Worm (Caenorhabditis elegans) whole organism, L2 larva: ENCODE results near the gene F22E5.17.
"Not testable (repeated sequence)": the region's sequence is repeated elsewhere in the genome, so short reads cannot be mapped to it uniquely, and the experiment has no call there.

Experiments used
- C34F6.9 ChIP-seq: fragments of 150-350 bp; optimal IDR thresholded peaks from 2 replicates; lab custom pipeline; 2014; ENCODE audit warnings: missing biosample characterization, missing genetic modification characterization
- F13H6.1 ChIP-seq: sonication (generic microtip); optimal IDR thresholded peaks from 2 replicates; lab custom pipeline; 2016; ENCODE audit warnings: missing genetic modification characterization, missing compliant biosample characterization
- R02D3.7 ChIP-seq: fragments of 150-350 bp; optimal IDR thresholded peaks from 2 replicates; lab custom pipeline; 2014; ENCODE audit warnings: missing biosample characterization, missing genetic modification characterization
- ZK546.5 ChIP-seq: sonication (generic microtip); optimal IDR thresholded peaks from 2 replicates; lab custom pipeline; 2017; ENCODE audit warnings: missing biosample characterization, missing genetic modification characterization
- alr-1 ChIP-seq: fragments of 150-350 bp; optimal IDR thresholded peaks from 2 replicates; lab custom pipeline; 2014; ENCODE audit warnings: missing biosample characterization, missing genetic modification characterization
- blmp-1 ChIP-seq: sonication (generic microtip); optimal IDR thresholded peaks from 2 replicates; lab custom pipeline; 2017; ENCODE audit warnings: missing genetic modification characterization, mild to moderate bottlenecking, missing compliant biosample characterization, antibody characterized with exemption, moderate library complexity; ENCODE audit not compliant: insufficient read depth
- ceh-16 ChIP-seq: fragments of 150-350 bp; optimal IDR thresholded peaks from 2 replicates; lab custom pipeline; 2014; ENCODE audit warnings: missing biosample characterization, missing genetic modification characterization
- crh-2 ChIP-seq: sonication (generic microtip); optimal IDR thresholded peaks from 2 replicates; lab custom pipeline; 2017; ENCODE audit warnings: missing biosample characterization, missing genetic modification characterization
- egl-27 ChIP-seq: sonication (generic microtip); optimal IDR thresholded peaks from 3 replicates; lab custom pipeline; 2017; ENCODE audit warnings: missing biosample characterization, missing genetic modification reagents, missing genetic modification characterization
- elt-1 ChIP-seq: fragments of 150-350 bp; optimal IDR thresholded peaks from 2 replicates; lab custom pipeline; 2014; ENCODE audit warnings: missing biosample characterization, missing genetic modification characterization
- lin-11 ChIP-seq: fragments of 150-350 bp; sonication (generic microtip); optimal IDR thresholded peaks from 2 replicates; lab custom pipeline; 2014; ENCODE audit warnings: missing biosample characterization, missing genetic modification characterization, inconsistent platforms, mixed read lengths
- lin-13 ChIP-seq: fragments of 150-350 bp; optimal IDR thresholded peaks from 2 replicates; lab custom pipeline; 2014; ENCODE audit warnings: missing biosample characterization, missing genetic modification reagents, missing genetic modification characterization
- lsy-2 ChIP-seq, 2 experiments: fragments of 150-350 bp in 1 of 2; sonication (generic microtip) in 1 of 2; optimal IDR thresholded peaks; 2 replicates each; lab custom pipeline; 2014 to 2017; ENCODE audit warnings: missing biosample characterization in 2 of 2, missing genetic modification characterization in 2 of 2
- mab-5 ChIP-seq: fragments of 150-350 bp; optimal IDR thresholded peaks from 2 replicates; lab custom pipeline; 2014; ENCODE audit warnings: missing biosample characterization, missing genetic modification characterization
- mbf-1 ChIP-seq: sonication (generic microtip); optimal IDR thresholded peaks from 2 replicates; lab custom pipeline; 2017; ENCODE audit warnings: missing biosample characterization, missing genetic modification characterization
- mdl-1 ChIP-seq, 2 experiments: fragments of 150-350 bp in 1 of 2; sonication (generic microtip) in 1 of 2; optimal IDR thresholded peaks; 2 replicates each; lab custom pipeline; 2017; ENCODE audit warnings: missing biosample characterization in 2 of 2, missing genetic modification characterization in 2 of 2
- nhr-11 ChIP-seq: fragments of 150-350 bp; optimal IDR thresholded peaks from 2 replicates; lab custom pipeline; 2014; ENCODE audit warnings: missing biosample characterization, missing genetic modification characterization
- nhr-12 ChIP-seq: fragments of 150-350 bp; optimal IDR thresholded peaks from 2 replicates; lab custom pipeline; 2014; ENCODE audit warnings: missing biosample characterization, missing genetic modification characterization
- nhr-237 ChIP-seq: fragments of 150-350 bp; optimal IDR thresholded peaks from 2 replicates; lab custom pipeline; 2014; ENCODE audit warnings: missing biosample characterization, missing genetic modification characterization
- nhr-25 ChIP-seq: fragments of 150-350 bp; sonication (generic microtip); optimal IDR thresholded peaks from 3 replicates; lab custom pipeline; 2014; ENCODE audit warnings: missing biosample characterization, missing genetic modification characterization
- sem-4 ChIP-seq: fragments of 150-350 bp; optimal IDR thresholded peaks from 2 replicates; lab custom pipeline; 2014; ENCODE audit warnings: missing biosample characterization, missing genetic modification reagents, missing genetic modification characterization
- sma-3 ChIP-seq: sonication (generic microtip); optimal IDR thresholded peaks from 2 replicates; lab custom pipeline; 2016; ENCODE audit warnings: missing genetic modification reagents, missing genetic modification characterization, missing compliant biosample characterization
- sma-9 ChIP-seq, 2 experiments: fragments of 150-350 bp in 1 of 2; sonication (generic microtip) in 1 of 2; optimal IDR thresholded peaks; 2 replicates each; lab custom pipeline; 2014 to 2016; ENCODE audit warnings: missing genetic modification characterization in 2 of 2, mild to moderate bottlenecking in 1 of 2, missing biosample characterization in 1 of 2, missing compliant biosample characterization in 1 of 2, missing genetic modification reagents in 1 of 2, moderate library complexity in 1 of 2
- unc-62 ChIP-seq: fragments of 150-350 bp; optimal IDR thresholded peaks from 2 replicates; lab custom pipeline; 2014; ENCODE audit warnings: missing biosample characterization, missing genetic modification reagents, missing genetic modification characterization
- ztf-11 ChIP-seq: sonication (generic microtip); optimal IDR thresholded peaks from 2 replicates; lab custom pipeline; 2017; ENCODE audit warnings: missing biosample characterization, missing genetic modification characterization
- ztf-4 ChIP-seq: fragments of 150-350 bp; optimal IDR thresholded peaks from 2 replicates; lab custom pipeline; 2014; ENCODE audit warnings: missing biosample characterization, missing genetic modification characterization

F22E5.17 gene

DNA sequence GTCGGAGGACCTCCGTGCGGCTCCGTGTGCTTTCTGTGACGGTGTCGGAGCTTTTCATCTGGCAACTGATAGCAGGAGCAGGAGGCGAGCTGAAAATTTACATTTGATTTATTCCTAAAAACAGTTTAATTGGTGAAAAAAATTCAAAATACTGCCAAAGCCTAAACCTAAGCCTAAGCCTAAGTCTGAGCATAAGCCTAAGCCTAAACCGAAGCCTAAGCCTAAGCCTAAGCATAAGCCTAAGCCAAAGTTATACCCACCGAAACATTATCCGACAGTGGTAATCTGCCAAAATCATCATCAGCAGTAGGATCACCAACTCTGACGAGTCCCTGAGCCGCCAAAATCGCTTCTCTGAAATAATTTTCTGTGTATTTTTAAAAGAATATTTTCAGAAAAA lies 6.9 kb downstream of the F22E5.17 start:
- no peak for TF ChIP-seq R02D3.7 (tag; lab: Kevin White, UChicago)
- no peak for TF ChIP-seq alr-1 (tag; lab: Kevin White, UChicago)
- TF ChIP-seq nhr-11, result no peak
- TF ChIP-seq ztf-4 (tag; lab: Kevin White, UChicago), result no peak
- no peak for TF ChIP-seq crh-2 (tag; lab: Kevin White, UChicago)
- TF ChIP-seq, all 48 proteins: peak for 0

ce11 chrII:2686985-2687675 lies 9.3 kb downstream of the F22E5.17 start, which contains the start of the genes sup-9 and nspf-1:
Gene sup-9 (minus strand): TSS chrII:2687027.
Gene nspf-1 (plus strand): TSS chrII:2687625.
- TF ChIP-seq sem-4 (peak; percentile 24), nhr-25 (no peak), elt-1 (no peak), lin-13 (GFP tag; lab: Kevin White, UChicago) (peak; percentile 59), nhr-12 (tag; lab: Kevin White, UChicago) (no peak), C34F6.9 (tag; lab: Kevin White, UChicago) (peak; percentile 26), F13H6.1 (tag; lab: Kevin White, UChicago) (peak; percentile 44), mab-5 (tag; lab: Kevin White, UChicago) (no peak), lin-11 (tag; lab: Kevin White, UChicago) (no peak), lsy-2 (tag; optimal IDR thresholded peaks at IDR 0.05; lab: Kevin White, UChicago) (peak in 1 of 2 experiments; percentile 28), alr-1 (tag; lab: Kevin White, UChicago) (no peak), ceh-16 (tag; lab: Kevin White, UChicago) (no peak), ZK546.5 (tag; lab: Kevin White, UChicago) (no peak), sma-9 (GFP tag; optimal IDR thresholded peaks at IDR 0.05; lab: Kevin White, UChicago) (peak; percentile 49), sma-9 (tag; optimal IDR thresholded peaks at IDR 0.05; lab: Kevin White, UChicago) (no peak)

DNA sequence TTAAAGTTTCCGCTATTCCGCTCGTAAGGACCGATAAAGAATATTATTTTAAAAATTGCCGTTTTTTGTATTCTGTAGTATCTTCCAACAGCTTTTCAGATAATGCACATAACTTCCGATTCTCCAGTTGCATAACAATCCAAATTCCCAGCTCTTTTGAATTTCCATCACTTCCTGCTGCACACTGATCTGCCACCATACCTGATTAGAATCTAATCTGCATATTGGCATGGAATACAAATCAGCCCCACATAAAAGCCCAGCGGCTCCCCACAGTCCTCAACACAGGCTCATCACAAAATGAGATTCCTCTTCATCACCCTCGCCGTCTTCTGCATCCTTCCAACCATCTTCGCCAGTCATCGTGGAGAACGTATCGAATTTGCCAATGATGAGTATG lies 10.8 kb downstream of the F22E5.17 start, which contains the start of gene nspf-2:
nspf-2 (plus strand) TSS at position 301 of the 400 bp plus-strand sequence.
- not testable (repeated sequence) for TF ChIP-seq nhr-237; sma-3 (GFP tag; lab: Kevin White, UChicago); nhr-25

- TF ChIP-seq ceh-16 (tag; lab: Kevin White, UChicago), result no peak
- TF ChIP-seq lin-11 (tag; lab: Kevin White, UChicago), result no peak
- TF ChIP-seq F13H6.1 (tag; lab: Kevin White, UChicago), result no peak
These were observed 12.2 kb downstream of the F22E5.17 start, which contains the start of gene nspf-3 for ce11 chrII:2690080-2690479. Gene nspf-3 (minus strand): TSS chrII:2690180.

DNA sequence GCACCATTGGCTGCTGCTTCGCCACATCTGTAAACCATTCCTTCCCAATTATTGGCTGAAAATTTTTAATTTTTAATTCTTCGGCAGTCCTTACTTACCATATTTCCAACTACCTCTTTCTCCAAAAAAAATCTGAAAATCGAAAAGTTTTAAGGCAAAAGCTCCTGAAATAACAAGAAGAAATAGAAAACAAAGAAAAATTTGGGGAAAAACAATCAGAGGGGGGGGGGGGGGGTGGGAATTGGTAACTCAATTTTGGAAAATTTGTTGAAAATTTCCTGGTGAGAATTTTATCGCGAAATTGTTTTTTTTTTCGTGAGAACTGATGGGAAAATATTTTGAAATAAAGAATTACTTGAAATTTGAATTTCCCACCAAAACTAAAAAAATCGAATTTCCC lies 14.6 kb downstream of the F22E5.17 start, which contains the start of gene set-11:
set-11 (minus strand) TSS at position 101 of the 400 bp plus-strand sequence.
- TF ChIP-seq lin-13 (GFP tag; lab: Kevin White, UChicago) (no peak), blmp-1 (tag; lab: Kevin White, UChicago) (no peak), sem-4 (no peak), nhr-11 (no peak), unc-62 (no peak), egl-27 (no peak), nhr-237 (no peak), sma-3 (GFP tag; lab: Kevin White, UChicago) (no peak), R02D3.7 (tag; lab: Kevin White, UChicago) (no peak)
- TF ChIP-seq, all 48 proteins: peak for 0

DNA sequence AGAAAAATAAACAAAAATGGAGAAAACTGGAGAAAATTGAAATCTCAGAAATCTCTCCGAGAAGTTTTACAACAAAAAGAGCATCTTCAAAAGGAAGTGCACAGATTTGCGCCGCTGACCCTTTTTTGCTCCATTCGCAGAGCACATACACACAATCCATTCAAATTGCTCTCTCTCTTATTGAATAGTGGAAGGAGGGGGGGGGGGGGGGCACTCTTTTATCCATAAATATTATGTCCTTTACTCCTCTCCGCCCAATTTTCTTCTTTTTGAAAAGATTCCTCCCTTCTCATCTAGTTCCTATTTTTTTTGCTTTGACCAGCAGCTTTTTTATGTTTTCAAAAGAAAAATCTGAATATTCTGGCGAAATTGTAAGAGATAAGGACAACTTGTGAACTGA lies 17.2 kb downstream of the F22E5.17 start:
- TF ChIP-seq F13H6.1 (tag; lab: Kevin White, UChicago) (peak; percentile 22), mbf-1 (tag; lab: Kevin White, UChicago) (no peak), mdl-1 (tag; optimal IDR thresholded peaks at IDR 0.05; lab: Kevin White, UChicago) (no peak)
- TF ChIP-seq, all 48 proteins: peak for 1

- TF ChIP-seq lsy-2 (tag; optimal IDR thresholded peaks at IDR 0.05; lab: Kevin White, UChicago), result no peak
- TF ChIP-seq unc-62, result no peak
- no peak for TF ChIP-seq sma-3 (GFP tag; lab: Kevin White, UChicago)
- no peak for TF ChIP-seq ztf-11
- no peak for TF ChIP-seq R02D3.7 (tag; lab: Kevin White, UChicago)
These were observed 20.5 kb downstream of the F22E5.17 start, which contains the start of gene sri-62 for ce11 chrII:2698378-2698777. Gene sri-62 (minus strand): TSS chrII:2698478.
